Worm (Caenorhabditis elegans) whole organism, L4 larva: ENCODE measurements around the gene oac-52.

ENCODE experiments used
- egl-43 ChIP-seq: fragments of 200-800 bp; sonication (Bioruptor generic); IDR thresholded peaks from 2 replicates; pipeline ENCODE4 v1.3.6; 2022; ENCODE audit warnings: missing genetic modification reagents, missing genetic modification characterization, missing compliant biosample characterization
- fos-1 ChIP-seq: fragments of 150-350 bp; optimal IDR thresholded peaks from 2 replicates; lab custom pipeline; 2014; ENCODE audit warnings: missing biosample characterization, missing genetic modification characterization
- skn-1 ChIP-seq: fragments of 150-350 bp; optimal IDR thresholded peaks from 2 replicates; lab custom pipeline; 2014; ENCODE audit warnings: missing biosample characterization, missing genetic modification characterization
- snpc-4 ChIP-seq: fragments of 150-350 bp; optimal IDR thresholded peaks from 2 replicates; lab custom pipeline; 2014; ENCODE audit warnings: missing biosample characterization, missing genetic modification characterization

- TF ChIP-seq skn-1 (tag; lab: Kevin White, UChicago) (no peak), snpc-4 (no peak), fos-1 (tag; lab: Kevin White, UChicago) (no peak), egl-43 (no peak)
These were observed 47.4 kb downstream of the oac-52 start, which contains the start of gene F15E6.9 for ce11 chrIV:4298983-4299382.
